Worm (Caenorhabditis elegans) whole organism, late embryonic: ENCODE results near the gene Y59A8B.8.

Experiments
- C08G9.2 ChIP-seq: sonication (generic microtip); optimal IDR thresholded peaks from 2 replicates; lab custom pipeline; 2016; ENCODE audit warnings: mild to moderate bottlenecking, missing genetic modification characterization, moderate library complexity, missing compliant biosample characterization
- C38D4.7 ChIP-seq: fragments of 200-800 bp; sonication (Bioruptor generic); optimal IDR thresholded peaks from 2 replicates; lab custom pipeline; 2018; ENCODE audit warnings: mild to moderate bottlenecking, missing genetic modification characterization, moderate library complexity, missing compliant biosample characterization
- F13H6.1 ChIP-seq: sonication (generic microtip); optimal IDR thresholded peaks from 2 replicates; lab custom pipeline; 2016; ENCODE audit warnings: missing genetic modification characterization, missing compliant biosample characterization
- K09A11.1 ChIP-seq: sonication (generic microtip); optimal IDR thresholded peaks from 2 replicates; lab custom pipeline; 2017; ENCODE audit warnings: antibody characterized with exemption, mild to moderate bottlenecking, missing genetic modification characterization, missing compliant biosample characterization; ENCODE audit not compliant: insufficient read depth
- T23F11.4 ChIP-seq: fragments of 200-800 bp; sonication (Bioruptor generic); optimal IDR thresholded peaks from 2 replicates; lab custom pipeline; 2018; ENCODE audit warnings: mild to moderate bottlenecking, missing genetic modification characterization, missing compliant biosample characterization
- Y22D7AL.16 ChIP-seq: sonication (generic microtip); optimal IDR thresholded peaks from 2 replicates; lab custom pipeline; 2016; ENCODE audit warnings: missing genetic modification characterization, missing compliant biosample characterization
- ama-1 ChIP-seq: fragments of 150-350 bp; optimal IDR thresholded peaks from 2 replicates; lab custom pipeline; 2014
- ceh-14 ChIP-seq: sonication (generic microtip); optimal IDR thresholded peaks from 2 replicates; lab custom pipeline; 2016; ENCODE audit warnings: missing genotype, missing genetic modification characterization, missing compliant biosample characterization
- ceh-24 ChIP-seq: sonication (generic microtip); optimal IDR thresholded peaks from 2 replicates; lab custom pipeline; 2016; ENCODE audit warnings: mild to moderate bottlenecking, missing genetic modification characterization, missing compliant biosample characterization
- ceh-31 ChIP-seq: sonication (generic microtip); optimal IDR thresholded peaks from 2 replicates; lab custom pipeline; 2016; ENCODE audit warnings: missing genetic modification characterization, missing compliant biosample characterization
- ceh-34 ChIP-seq: sonication (generic microtip); optimal IDR thresholded peaks from 2 replicates; lab custom pipeline; 2016; ENCODE audit warnings: mild to moderate bottlenecking, missing genetic modification characterization, missing compliant biosample characterization
- ceh-9 ChIP-seq: sonication (generic microtip); optimal IDR thresholded peaks from 2 replicates; lab custom pipeline; 2016; ENCODE audit warnings: mild to moderate bottlenecking, missing genetic modification characterization, inconsistent platforms, missing compliant biosample characterization
- che-1 ChIP-seq: sonication (generic microtip); optimal IDR thresholded peaks from 2 replicates; lab custom pipeline; 2016; ENCODE audit warnings: mild to moderate bottlenecking, missing genetic modification characterization, missing compliant biosample characterization
- dmd-4 ChIP-seq: sonication (generic microtip); optimal IDR thresholded peaks from 2 replicates; lab custom pipeline; 2016; ENCODE audit warnings: borderline replicate concordance, missing genetic modification characterization, missing compliant biosample characterization
- elt-2 ChIP-seq: sonication (generic microtip); optimal IDR thresholded peaks from 2 replicates; lab custom pipeline; 2016; ENCODE audit warnings: missing genetic modification reagents, missing genetic modification characterization, missing compliant biosample characterization
- ets-4 ChIP-seq: sonication (generic microtip); optimal IDR thresholded peaks from 2 replicates; lab custom pipeline; 2016; ENCODE audit warnings: missing genetic modification characterization, missing compliant biosample characterization
- fkh-6 ChIP-seq: sonication (generic microtip); optimal IDR thresholded peaks from 2 replicates; lab custom pipeline; 2016; ENCODE audit warnings: missing genetic modification characterization, missing compliant biosample characterization
- gmeb-2 ChIP-seq: sonication (generic microtip); optimal IDR thresholded peaks from 2 replicates; lab custom pipeline; 2016; ENCODE audit warnings: missing genetic modification characterization, inconsistent platforms, missing compliant biosample characterization
- hlh-13 ChIP-seq: fragments of 200-800 bp; sonication (Bioruptor generic); optimal IDR thresholded peaks from 2 replicates; lab custom pipeline; 2018; ENCODE audit warnings: mild to moderate bottlenecking, missing genetic modification characterization, missing compliant biosample characterization
- hlh-15 ChIP-seq: sonication (generic microtip); optimal IDR thresholded peaks from 2 replicates; lab custom pipeline; 2016; ENCODE audit warnings: missing genetic modification characterization, missing compliant biosample characterization
- hlh-6 ChIP-seq: sonication (generic microtip); optimal IDR thresholded peaks from 2 replicates; lab custom pipeline; 2016; ENCODE audit warnings: missing genotype, missing genetic modification characterization, missing compliant biosample characterization
- lim-6 ChIP-seq: sonication (generic microtip); optimal IDR thresholded peaks from 2 replicates; lab custom pipeline; 2016; ENCODE audit warnings: missing genetic modification characterization, missing compliant biosample characterization
- nfya-1 ChIP-seq: sonication (generic microtip); optimal IDR thresholded peaks from 2 replicates; lab custom pipeline; 2017; ENCODE audit warnings: missing genetic modification characterization, mild to moderate bottlenecking, missing compliant biosample characterization, antibody characterized with exemption, moderate library complexity
- nhr-232 ChIP-seq: sonication (generic microtip); optimal IDR thresholded peaks from 2 replicates; lab custom pipeline; 2016; ENCODE audit warnings: missing genetic modification characterization, missing compliant biosample characterization
- pat-9 ChIP-seq: fragments of 200-800 bp; sonication (Bioruptor generic); optimal IDR thresholded peaks from 2 replicates; lab custom pipeline; 2018; ENCODE audit warnings: mild to moderate bottlenecking, missing genetic modification characterization, moderate library complexity, missing compliant biosample characterization
- pax-1 ChIP-seq: fragments of 150-350 bp; optimal IDR thresholded peaks from 2 replicates; lab custom pipeline; 2014; ENCODE audit warnings: missing biosample characterization, missing genetic modification characterization
- pha-4 ChIP-seq: fragments of 150-350 bp; optimal IDR thresholded peaks from 2 replicates; lab custom pipeline; 2018; ENCODE audit warnings: missing biosample characterization, missing genetic modification reagents, missing genetic modification characterization
- pqm-1 ChIP-seq: sonication (generic microtip); optimal IDR thresholded peaks from 2 replicates; lab custom pipeline; 2016; ENCODE audit warnings: missing genetic modification characterization, missing compliant biosample characterization
- pros-1 ChIP-seq: fragments of 150-350 bp; optimal IDR thresholded peaks from 2 replicates; lab custom pipeline; 2014; ENCODE audit warnings: missing biosample characterization, missing genetic modification reagents, missing genetic modification characterization
- rnt-1 ChIP-seq: sonication (generic microtip); optimal IDR thresholded peaks from 2 replicates; lab custom pipeline; 2016; ENCODE audit warnings: missing genetic modification characterization, missing compliant biosample characterization
- sox-2 ChIP-seq: fragments of 200-800 bp; sonication (Bioruptor generic); IDR thresholded peaks from 2 replicates; pipeline ENCODE4 v1.3.6; 2022; ENCODE audit warnings: missing genetic modification reagents, missing genetic modification characterization, missing compliant biosample characterization
- tbx-2 ChIP-seq: sonication (generic microtip); optimal IDR thresholded peaks from 2 replicates; lab custom pipeline; 2016; ENCODE audit warnings: missing genetic modification characterization, missing compliant biosample characterization
- tbx-7 ChIP-seq: sonication (generic microtip); optimal IDR thresholded peaks from 2 replicates; lab custom pipeline; 2016; ENCODE audit warnings: missing genotype, missing genetic modification characterization, missing compliant biosample characterization
- ttx-3 ChIP-seq: sonication (generic microtip); optimal IDR thresholded peaks from 2 replicates; lab custom pipeline; 2016; ENCODE audit warnings: missing genetic modification reagents, missing genetic modification characterization, missing compliant biosample characterization
- unc-55 ChIP-seq: sonication (generic microtip); optimal IDR thresholded peaks from 2 replicates; lab custom pipeline; 2017; ENCODE audit warnings: missing biosample characterization, missing genetic modification reagents, missing genetic modification characterization
- zip-5 ChIP-seq: sonication (generic microtip); optimal IDR thresholded peaks from 2 replicates; lab custom pipeline; 2016; ENCODE audit warnings: missing genetic modification characterization, missing compliant biosample characterization
- ztf-16 ChIP-seq: sonication (generic microtip); optimal IDR thresholded peaks from 2 replicates; lab custom pipeline; 2017; ENCODE audit warnings: missing genetic modification characterization, missing compliant biosample characterization

Y59A8B.8 gene

DNA sequence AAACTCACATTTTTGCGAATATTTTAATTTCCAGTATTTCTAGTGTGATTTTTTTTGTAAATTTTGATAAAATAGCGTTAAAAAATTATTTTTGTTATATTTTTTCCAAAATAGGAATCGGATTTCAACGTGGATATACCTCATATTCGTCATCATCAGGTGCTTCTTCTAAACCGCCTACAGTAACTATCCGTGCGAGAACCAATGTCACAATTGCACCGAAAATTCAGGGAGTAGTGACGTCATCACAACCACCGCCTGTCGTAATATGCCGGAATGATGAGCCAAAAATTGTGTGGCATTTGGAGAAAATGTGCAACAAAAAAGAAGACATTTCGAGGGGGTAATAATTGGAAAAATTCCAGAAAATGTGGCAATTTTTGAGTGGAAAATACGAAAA, 25.1 kb upstream of the Y59A8B.8 start:
- TF ChIP-seq zip-5 (tag; lab: Kevin White, UChicago) (no peak), rnt-1 (no peak), pax-1 (tag; lab: Kevin White, UChicago) (no peak), ztf-16 (tag; lab: Kevin White, UChicago) (no peak), ama-1 (lab: Kevin White, UChicago) (no peak), Y22D7AL.16 (tag; lab: Kevin White, UChicago) (no peak), che-1 (tag; lab: Kevin White, UChicago) (no peak)
- TF ChIP-seq, all 69 proteins: peak for 0

- TF ChIP-seq nfya-1 (tag; lab: Kevin White, UChicago), result peak; percentile 41
- TF ChIP-seq hlh-6 (tag; lab: Kevin White, UChicago), result no peak
Measured at ce11 chrV:18086783-18087182, 20.7 kb upstream of the Y59A8B.8 start, which contains the start of gene slr-2. Gene slr-2 (plus strand): TSS chrV:18087123.

DNA sequence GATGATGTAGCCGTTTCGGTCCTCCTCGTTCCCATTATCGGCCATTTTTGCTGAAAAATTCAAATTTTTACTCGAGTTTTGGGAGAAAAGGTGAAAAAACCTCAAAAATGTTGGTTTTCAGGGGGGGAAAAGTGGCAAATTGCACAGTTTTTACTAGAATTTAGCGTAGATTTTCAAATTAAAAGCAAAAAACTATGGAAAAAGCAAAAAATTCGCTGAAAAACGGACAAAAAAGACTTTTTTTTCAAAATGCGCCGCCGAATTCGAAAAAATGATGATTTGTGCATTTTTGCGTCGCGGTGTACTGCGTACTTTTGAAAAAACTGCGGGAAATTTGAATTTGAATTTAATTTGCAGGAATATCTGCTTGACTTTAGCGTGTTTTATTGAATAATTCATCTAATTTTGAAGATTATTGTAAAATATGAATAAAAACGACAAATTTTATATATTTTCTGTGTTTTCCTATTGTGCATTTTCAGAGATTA, 20.1 kb upstream of the Y59A8B.8 start, which contains the start of gene Y59A8B.12:
Y59A8B.12 (minus strand) TSS at position 51 of the 488 bp plus-strand sequence.
- TF ChIP-seq lim-6 (tag; lab: Kevin White, UChicago), result no peak
- no peak for TF ChIP-seq ceh-9 (tag; lab: Kevin White, UChicago)
- no peak for TF ChIP-seq rnt-1
- TF ChIP-seq gmeb-2 (tag; lab: Kevin White, UChicago), result no peak
- no peak for TF ChIP-seq ttx-3 (tag; lab: Kevin White, UChicago)
- TF ChIP-seq fkh-6 (tag; lab: Kevin White, UChicago), result no peak
- no peak for TF ChIP-seq ets-4 (tag; lab: Kevin White, UChicago)
- no peak for TF ChIP-seq pat-9
- TF ChIP-seq pha-4, result no peak
- TF ChIP-seq elt-2 (tag; lab: Kevin White, UChicago), result no peak
- no peak for TF ChIP-seq hlh-13 (GFP tag; lab: Kevin White, UChicago)
- TF ChIP-seq K09A11.1 (tag; lab: Kevin White, UChicago), result no peak
- TF ChIP-seq ama-1 (lab: Kevin White, UChicago), result no peak
- no peak for TF ChIP-seq sox-2
- no peak for TF ChIP-seq nhr-232 (tag; lab: Kevin White, UChicago)
- TF ChIP-seq ceh-34, result no peak
- TF ChIP-seq hlh-15 (tag; lab: Kevin White, UChicago), result no peak

ce11 chrV:18085150-18085833, 19.2 kb upstream of the Y59A8B.8 start, which contains the start of gene fbxa-106:
Gene fbxa-106 (minus strand): TSS chrV:18085200.
- TF ChIP-seq tbx-7 (tag; lab: Kevin White, UChicago) (no peak), dmd-4 (tag; lab: Kevin White, UChicago) (no peak), tbx-2 (tag; lab: Kevin White, UChicago) (no peak), ceh-14 (tag; lab: Kevin White, UChicago) (no peak), hlh-13 (GFP tag; lab: Kevin White, UChicago) (no peak), pqm-1 (tag; lab: Kevin White, UChicago) (no peak), rnt-1 (no peak), pat-9 (no peak), ceh-24 (tag; lab: Kevin White, UChicago) (no peak), elt-2 (tag; lab: Kevin White, UChicago) (no peak), gmeb-2 (tag; lab: Kevin White, UChicago) (no peak), T23F11.4 (no peak), ceh-31 (tag; lab: Kevin White, UChicago) (no peak), unc-55 (GFP tag; lab: Kevin White, UChicago) (no peak), F13H6.1 (tag; lab: Kevin White, UChicago) (no peak), C08G9.2 (tag; lab: Kevin White, UChicago) (no peak), pros-1 (tag; lab: Kevin White, UChicago) (no peak), pax-1 (tag; lab: Kevin White, UChicago) (no peak), sox-2 (no peak), C38D4.7 (GFP tag; lab: Kevin White, UChicago) (no peak)
